Fruit fly (Drosophila melanogaster) whole organism, embryonic: ENCODE measurements around the gene CG11811.

ENCODE experiments used
- BtbVII ChIP-seq: fragments of 200-800 bp; sonication (Bioruptor generic); optimal IDR thresholded peaks from 3 replicates; lab custom pipeline; 2017; ENCODE audit warnings: missing biosample characterization, mild to moderate bottlenecking, missing genetic modification characterization
- CG10321 ChIP-seq: fragments of 200-800 bp; sonication (Bioruptor generic); IDR thresholded peaks from 2 replicates; pipeline ENCODE4 v1.3.6; 2022; ENCODE audit warnings: missing biosample characterization, missing genetic modification characterization
- CG10959 ChIP-seq: fragments of 200-800 bp; sonication (Bioruptor generic); IDR thresholded peaks from 2 replicates; pipeline ENCODE4 v1.3.6; 2022; ENCODE audit warnings: missing biosample characterization, missing genetic modification characterization
- CG11085 ChIP-seq: fragments of 200-800 bp; sonication (Bioruptor generic); IDR thresholded peaks from 2 replicates; pipeline ENCODE4 v1.3.6; 2022; ENCODE audit warnings: missing biosample characterization, missing genetic modification characterization
- CG11560 ChIP-seq: fragments of 200-800 bp; sonication (Bioruptor generic); IDR thresholded peaks from 3 replicates; pipeline ENCODE4 v1.3.6; 2022; ENCODE audit warnings: missing biosample characterization, missing genetic modification characterization
- CG12071 ChIP-seq: fragments of 200-800 bp; sonication (Bioruptor generic); optimal IDR thresholded peaks from 3 replicates; lab custom pipeline; 2018; ENCODE audit warnings: missing biosample characterization, mild to moderate bottlenecking, missing genetic modification characterization
- CG12236 ChIP-seq: fragments of 200-800 bp; sonication (Bioruptor generic); optimal IDR thresholded peaks from 2 replicates; lab custom pipeline; 2016; ENCODE audit warnings: missing biosample characterization, missing genetic modification characterization
- CG16863 ChIP-seq: fragments of 200-800 bp; sonication (Bioruptor generic); optimal IDR thresholded peaks from 3 replicates; lab custom pipeline; 2016; ENCODE audit warnings: missing biosample characterization, missing genetic modification characterization
- CG18764 ChIP-seq: fragments of 200-800 bp; sonication (Bioruptor generic); optimal IDR thresholded peaks from 3 replicates; lab custom pipeline; 2016; ENCODE audit warnings: missing biosample characterization, missing genetic modification characterization
- CG2875 ChIP-seq: fragments of 200-800 bp; sonication (Bioruptor generic); optimal IDR thresholded peaks from 2 replicates; lab custom pipeline; 2017; ENCODE audit warnings: missing biosample characterization, mild to moderate bottlenecking, missing genetic modification characterization, missing genetic modification reagents
- CG30403 ChIP-seq: fragments of 200-800 bp; sonication (Bioruptor generic); optimal IDR thresholded peaks from 3 replicates; lab custom pipeline; 2016; ENCODE audit warnings: missing biosample characterization, missing genetic modification characterization
- CG31441 ChIP-seq: fragments of 200-800 bp; sonication (Bioruptor generic); IDR thresholded peaks from 2 replicates; pipeline ENCODE4 v1.3.6; 2022; ENCODE audit warnings: missing biosample characterization, missing genetic modification characterization
- CG6254 ChIP-seq: fragments of 200-800 bp; sonication (Bioruptor generic); optimal IDR thresholded peaks from 3 replicates; lab custom pipeline; 2017; ENCODE audit warnings: mild to moderate bottlenecking, missing biosample characterization, missing genetic modification reagents, missing genetic modification characterization
- CG7928 ChIP-seq: fragments of 200-800 bp; sonication (Bioruptor generic); optimal IDR thresholded peaks from 2 replicates; lab custom pipeline; 2017; ENCODE audit warnings: missing biosample characterization, mild to moderate bottlenecking, missing genetic modification characterization
- CG8089 ChIP-seq: fragments of 200-800 bp; sonication (Bioruptor generic); optimal IDR thresholded peaks from 3 replicates; lab custom pipeline; 2016; ENCODE audit warnings: missing biosample characterization, missing genetic modification characterization
- CG8281 ChIP-seq: fragments of 200-800 bp; sonication (Bioruptor generic); optimal IDR thresholded peaks from 2 replicates; lab custom pipeline; 2018; ENCODE audit warnings: missing biosample characterization, mild to moderate bottlenecking, missing genetic modification characterization, moderate library complexity
- CG9797 ChIP-seq: fragments of 200-800 bp; sonication (Bioruptor generic); optimal IDR thresholded peaks from 3 replicates; lab custom pipeline; 2018; ENCODE audit warnings: missing biosample characterization, mild to moderate bottlenecking, missing genetic modification characterization
- CkIIα-i1 ChIP-seq: fragments of 200-800 bp; sonication (Bioruptor generic); IDR thresholded peaks from 2 replicates; pipeline ENCODE4 v1.3.6; 2022; ENCODE audit warnings: missing biosample characterization, missing genetic modification characterization
- Dref ChIP-seq: fragments of 200-800 bp; sonication (Bioruptor generic); IDR thresholded peaks from 2 replicates; pipeline ENCODE4 v1.3.6; 2022; ENCODE audit warnings: missing biosample characterization, missing genetic modification characterization
- Ets97D ChIP-seq: fragments of 200-800 bp; sonication (Bioruptor generic); optimal IDR thresholded peaks from 3 replicates; lab custom pipeline; 2016; ENCODE audit warnings: missing biosample characterization, missing genetic modification characterization
- Fer3 ChIP-seq: fragments of 200-800 bp; sonication (Bioruptor generic); optimal IDR thresholded peaks from 2 replicates; lab custom pipeline; 2018; ENCODE audit warnings: missing biosample characterization, mild to moderate bottlenecking, missing genetic modification characterization, moderate library complexity
- GATAe ChIP-seq: fragments of 200-800 bp; sonication (Bioruptor generic); conservative IDR thresholded peaks from 2 replicates; pipeline ENCODE4 v1.3.6; 2022; ENCODE audit warnings: missing biosample characterization, missing genetic modification characterization
- Hr78 ChIP-seq, 2 experiments: fragments of 200-800 bp in 1 of 2; fragments of >200 bp in 1 of 2; sonication (Bioruptor generic) in 1 of 2; optimal IDR thresholded peaks; 2 replicates each; lab custom pipeline; 2017 to 2019; ENCODE audit warnings: missing biosample characterization in 2 of 2, missing genetic modification characterization in 2 of 2, mild to moderate bottlenecking in 1 of 2, moderate library complexity in 1 of 2
- MESR4 ChIP-seq: fragments of 200-800 bp; sonication (Bioruptor generic); optimal IDR thresholded peaks from 2 replicates; lab custom pipeline; 2018; ENCODE audit warnings: missing biosample characterization, mild to moderate bottlenecking, missing genetic modification characterization, moderate library complexity
- NK7.1 ChIP-seq: fragments of 200-800 bp; sonication (Bioruptor generic); optimal IDR thresholded peaks from 3 replicates; lab custom pipeline; 2016; ENCODE audit warnings: missing biosample characterization, missing genetic modification characterization
- Spps ChIP-seq: fragments of 200-800 bp; sonication (Bioruptor generic); optimal IDR thresholded peaks from 2 replicates; lab custom pipeline; 2018; ENCODE audit warnings: missing biosample characterization, mild to moderate bottlenecking, missing genetic modification characterization
- Tbp ChIP-seq: fragments of >200 bp; optimal IDR thresholded peaks from 2 replicates; lab custom pipeline; 2018; ENCODE audit warnings: missing biosample characterization, missing genetic modification characterization
- abd-A ChIP-seq: fragments of 200-800 bp; sonication (Bioruptor generic); optimal IDR thresholded peaks from 3 replicates; lab custom pipeline; 2019; ENCODE audit warnings: missing biosample characterization, mild to moderate bottlenecking, missing genetic modification characterization, moderate library complexity
- ci ChIP-seq: fragments of 200-800 bp; sonication (Bioruptor generic); IDR thresholded peaks from 3 replicates; pipeline ENCODE4 v1.3.6; 2022; ENCODE audit warnings: missing biosample characterization, missing genetic modification characterization
- eve ChIP-seq, 2 experiments: fragments of >200 bp; optimal IDR thresholded peaks; 2 replicates each; lab custom pipeline; 2017; ENCODE audit warnings: missing biosample characterization in 2 of 2, missing genetic modification characterization in 2 of 2
- gce ChIP-seq: fragments of 200-800 bp; sonication (Bioruptor generic); IDR thresholded peaks from 3 replicates; pipeline ENCODE4 v1.3.6; 2022; ENCODE audit warnings: missing biosample characterization, missing genetic modification characterization
- hb ChIP-seq: fragments of 200-800 bp; sonication (Bioruptor generic); IDR thresholded peaks from 3 replicates; pipeline ENCODE4 v1.3.6; 2022; ENCODE audit warnings: missing biosample characterization, missing genetic modification characterization; ENCODE audit not compliant: partially characterized antibody
- hbn ChIP-seq: fragments of 200-800 bp; sonication (Bioruptor generic); IDR thresholded peaks from 2 replicates; pipeline ENCODE4 v1.3.6; 2022; ENCODE audit warnings: missing biosample characterization, missing genetic modification characterization; ENCODE audit not compliant: partially characterized antibody
- hkb ChIP-seq, 2 experiments: fragments of 200-800 bp in 1 of 2; fragments of >200 bp in 1 of 2; sonication (Bioruptor generic) in 1 of 2; IDR thresholded peaks in 1 of 2; optimal IDR thresholded peaks in 1 of 2; 2 replicates each; pipeline versions ENCODE4 v1.3.6 to Lab custom; 2017 to 2022; ENCODE audit warnings: missing biosample characterization in 1 of 2, missing genetic modification characterization in 1 of 2
- insv ChIP-seq, 2 experiments: fragments of 200-800 bp; sonication (Bioruptor generic); optimal IDR thresholded peaks; 3 replicates each; lab custom pipeline; 2016 to 2018; ENCODE audit warnings: missing biosample characterization in 2 of 2, missing genetic modification characterization in 2 of 2
- lmd ChIP-seq: fragments of 200-800 bp; sonication (Bioruptor generic); IDR thresholded peaks from 2 replicates; pipeline ENCODE4 v1.3.6; 2022; ENCODE audit warnings: missing biosample characterization, missing genetic modification characterization
- lov ChIP-seq, 2 experiments: fragments of 200-800 bp in 1 of 2; fragments of >200 bp in 1 of 2; sonication (Bioruptor generic) in 1 of 2; IDR thresholded peaks in 1 of 2; optimal IDR thresholded peaks in 1 of 2; 2 replicates in 1 of 2; 3 replicates in 1 of 2; pipeline versions ENCODE4 v1.3.6 to Lab custom; 2017 to 2022; ENCODE audit warnings: missing biosample characterization in 1 of 2, missing genetic modification characterization in 1 of 2
- pfk ChIP-seq: fragments of 200-800 bp; sonication (Bioruptor generic); optimal IDR thresholded peaks from 2 replicates; lab custom pipeline; 2018; ENCODE audit warnings: missing biosample characterization, mild to moderate bottlenecking, missing genetic modification characterization, moderate library complexity
- pho ChIP-seq: fragments of 200-800 bp; sonication (Bioruptor generic); optimal IDR thresholded peaks from 2 replicates; lab custom pipeline; 2016; ENCODE audit warnings: missing biosample characterization, missing genetic modification characterization
- pnt ChIP-seq: fragments of 200-800 bp; sonication (Bioruptor generic); optimal IDR thresholded peaks from 3 replicates; lab custom pipeline; 2016; ENCODE audit warnings: missing biosample characterization, missing genetic modification characterization
- pum ChIP-seq: fragments of 200-800 bp; sonication (Bioruptor generic); optimal IDR thresholded peaks from 2 replicates; lab custom pipeline; 2016; ENCODE audit warnings: missing biosample characterization, missing genetic modification characterization
- scrt ChIP-seq: fragments of 200-800 bp; sonication (Bioruptor generic); optimal IDR thresholded peaks from 2 replicates; lab custom pipeline; 2018; ENCODE audit warnings: missing biosample characterization, mild to moderate bottlenecking, missing genetic modification characterization, moderate library complexity
- tll ChIP-seq, 2 experiments: fragments of 200-800 bp in 1 of 2; fragments of >200 bp in 1 of 2; sonication (Bioruptor generic) in 1 of 2; optimal IDR thresholded peaks; 2 replicates each; lab custom pipeline; 2017 to 2019; ENCODE audit warnings: missing biosample characterization in 2 of 2, missing genetic modification characterization in 2 of 2, mild to moderate bottlenecking in 1 of 2, moderate library complexity in 1 of 2
- trem ChIP-seq: fragments of 200-800 bp; optimal IDR thresholded peaks from 3 replicates; lab custom pipeline; 2019; ENCODE audit warnings: missing biosample characterization, mild to moderate bottlenecking, missing genetic modification characterization, moderate library complexity
- tx ChIP-seq: fragments of 200-800 bp; sonication (Bioruptor generic); optimal IDR thresholded peaks from 2 replicates; lab custom pipeline; 2016; ENCODE audit warnings: missing biosample characterization, missing genetic modification characterization
- vnd ChIP-seq: fragments of 200-800 bp; sonication (Bioruptor generic); IDR thresholded peaks from 3 replicates; pipeline ENCODE4 v1.3.6; 2022; ENCODE audit warnings: missing biosample characterization, missing genetic modification characterization; ENCODE audit not compliant: partially characterized antibody
- wor ChIP-seq: fragments of 200-800 bp; sonication (Bioruptor generic); IDR thresholded peaks from 2 replicates; pipeline ENCODE4 v1.3.6; 2022; ENCODE audit warnings: missing biosample characterization, missing genetic modification characterization
- zf30C ChIP-seq: fragments of 200-800 bp; sonication (Bioruptor generic); optimal IDR thresholded peaks from 3 replicates; lab custom pipeline; 2018; ENCODE audit warnings: missing biosample characterization, mild to moderate bottlenecking, missing genetic modification characterization

The CG11811 gene

dm6 chr3L:10665433-10666150, 25.2 kb upstream of the CG11811 start (continued):
- peak; percentile 79 for TF ChIP-seq CG12236 (GFP tag; lab: Kevin White, UChicago)
- TF ChIP-seq MESR4 (GFP tag; lab: Kevin White, UChicago): peak; percentile 45
- peak; percentile 83 for TF ChIP-seq pho (GFP tag; lab: Kevin White, UChicago)
- peak; percentile 95 for TF ChIP-seq CG6254 (GFP tag; lab: Kevin White, UChicago)
- peak; percentile 95 for TF ChIP-seq scrt (GFP tag; lab: Kevin White, UChicago)
- TF ChIP-seq CG2875 (GFP tag; lab: Kevin White, UChicago): peak; percentile 98
- peak; percentile 95 for TF ChIP-seq BtbVII (GFP tag; lab: Kevin White, UChicago)
- peak; percentile 48 for TF ChIP-seq pfk (GFP tag; lab: Kevin White, UChicago)
- no peak for TF ChIP-seq Tbp (GFP tag; lab: Kevin White, UChicago)
- peak; percentile 97 for TF ChIP-seq trem (tag; lab: Kevin White, UChicago)
- peak; percentile 67 for TF ChIP-seq NK7.1 (GFP tag; lab: Kevin White, UChicago)
- no peak for TF ChIP-seq hbn (GFP tag; lab: Robert Waterston, UW)
- TF ChIP-seq CG11560: peak; percentile 73; the same call in 2 of the 3 replicates
- TF ChIP-seq CG8089 (GFP tag; lab: Kevin White, UChicago): peak; percentile 76
- peak; percentile 97 for TF ChIP-seq Spps (tag; lab: Kevin White, UChicago)
- TF ChIP-seq Dref (GFP tag; lab: Robert Waterston, UW): no peak
- peak; percentile 65 for TF ChIP-seq Ets97D (GFP tag; lab: Kevin White, UChicago)
- peak in 1 of 2 experiments; percentile 83 for TF ChIP-seq insv (GFP tag; optimal IDR thresholded peaks at IDR 0.05; lab: Kevin White, UChicago)
- TF ChIP-seq CG12071 (GFP tag; lab: Kevin White, UChicago): peak; percentile 94
- peak; percentile 29 for TF ChIP-seq CG9797 (GFP tag; lab: Kevin White, UChicago)
- peak; percentile 88 for TF ChIP-seq ci (GFP tag; lab: Robert Waterston, UW)
- TF ChIP-seq eve (GFP tag; optimal IDR thresholded peaks at IDR 0.05; lab: Kevin White, UChicago): peak; percentile 79 to 100
- TF ChIP-seq zf30C (GFP tag; lab: Kevin White, UChicago): no peak
- peak; percentile 82 for TF ChIP-seq CG16863 (GFP tag; lab: Kevin White, UChicago)
- TF ChIP-seq wor (GFP tag; lab: Robert Waterston, UW): peak; percentile 91
- TF ChIP-seq CG8281: peak; percentile 90
- no peak for TF ChIP-seq hkb (optimal IDR thresholded peaks at IDR 0.05; lab: Kevin White, UChicago)
- peak; percentile 95 for TF ChIP-seq hkb (GFP tag; IDR thresholded peaks at IDR 0.05; lab: Robert Waterston, UW)
- TF ChIP-seq vnd (GFP tag; lab: Robert Waterston, UW): no peak
- TF ChIP-seq lmd (GFP tag; lab: Robert Waterston, UW): peak; percentile 95
- peak in 1 of 2 experiments; percentile 96 for TF ChIP-seq Hr78 (GFP tag; optimal IDR thresholded peaks at IDR 0.05; lab: Kevin White, UChicago)
- TF ChIP-seq CG11085 (GFP tag; lab: Robert Waterston, UW): no peak; the same call in none of the 2 replicates
- TF ChIP-seq Fer3 (tag; lab: Kevin White, UChicago): peak; percentile 95
- peak; percentile 59; the same call in 1 of the 2 replicates for TF ChIP-seq CG10321
- peak; percentile 98 for TF ChIP-seq CG30403
- peak; percentile 77 for TF ChIP-seq pum
- TF ChIP-seq hb: no peak
- peak; percentile 91 for TF ChIP-seq abd-A (tag; lab: Kevin White, UChicago)
- TF ChIP-seq CG10959 (GFP tag; lab: Robert Waterston, UW): peak; percentile 77
- TF ChIP-seq tll (GFP tag; optimal IDR thresholded peaks at IDR 0.05; lab: Kevin White, UChicago): peak in 1 of 2 experiments; percentile 91
- peak; percentile 87 for TF ChIP-seq pnt (GFP tag; lab: Kevin White, UChicago)
- TF ChIP-seq lov (optimal IDR thresholded peaks at IDR 0.05; lab: Kevin White, UChicago): no peak
- no peak for TF ChIP-seq lov (GFP tag; IDR thresholded peaks at IDR 0.05; lab: Robert Waterston, UW)
- peak; percentile 91 for TF ChIP-seq CG18764 (GFP tag; lab: Kevin White, UChicago)
- no peak for TF ChIP-seq CkIIα-i1 (GFP tag; lab: Robert Waterston, UW)
- TF ChIP-seq CG7928 (GFP tag; lab: Kevin White, UChicago): peak; percentile 75
- TF ChIP-seq GATAe (GFP tag; lab: Robert Waterston, UW): peak; percentile 57
- peak; percentile 89 for TF ChIP-seq gce (GFP tag; lab: Robert Waterston, UW)
- TF ChIP-seq CG31441 (GFP tag; lab: Robert Waterston, UW): peak; percentile 97
- TF ChIP-seq tx (GFP tag; lab: Kevin White, UChicago): peak; percentile 67
